Worm (Caenorhabditis elegans) whole organism, L1 larva: ENCODE results near the gene F21H7.3.
A peak's percentile ranks its signal among the peaks of the same experiment; 100 is the strongest.

Experiments used
- C04F5.9 ChIP-seq: sonication (generic microtip); optimal IDR thresholded peaks from 2 replicates; lab custom pipeline; 2016; ENCODE audit warnings: missing genetic modification characterization, missing compliant biosample characterization
- C34B4.2 ChIP-seq: sonication (generic microtip); optimal IDR thresholded peaks from 2 replicates; lab custom pipeline; 2017; ENCODE audit warnings: mild to moderate bottlenecking, missing genetic modification characterization, missing compliant biosample characterization
- F16B12.6 ChIP-seq: fragments of 150-350 bp; optimal IDR thresholded peaks from 2 replicates; lab custom pipeline; 2014; ENCODE audit warnings: missing biosample characterization, missing genetic modification characterization
- Y116A8C.19 ChIP-seq: sonication (generic microtip); optimal IDR thresholded peaks from 2 replicates; lab custom pipeline; 2016; ENCODE audit warnings: missing compliant biosample characterization, missing genetic modification characterization, borderline replicate concordance
- alr-1 ChIP-seq: fragments of 200-800 bp; sonication (Bioruptor generic); optimal IDR thresholded peaks from 2 replicates; lab custom pipeline; 2018; ENCODE audit warnings: borderline replicate concordance, mild to moderate bottlenecking, missing genetic modification characterization, missing compliant biosample characterization
- ceh-82 ChIP-seq, 3 experiments: fragments of 150-350 bp in 1 of 3; sonication (generic microtip) in 2 of 3; optimal IDR thresholded peaks; 2 replicates each; lab custom pipeline; 2014 to 2017; ENCODE audit warnings: missing biosample characterization in 3 of 3, missing genetic modification characterization in 3 of 3
- ceh-88 ChIP-seq: fragments of 200-800 bp; sonication (Bioruptor generic); IDR thresholded peaks from 2 replicates; pipeline ENCODE4 v1.3.6; 2022; ENCODE audit warnings: missing genetic modification characterization, missing compliant biosample characterization
- dpl-1 ChIP-seq, 3 experiments: fragments of 150-350 bp in 2 of 3; sonication (generic microtip) in 1 of 3; optimal IDR thresholded peaks; 2 replicates each; lab custom pipeline; 2014 to 2017; ENCODE audit warnings: missing biosample characterization in 3 of 3, missing genetic modification characterization in 3 of 3, missing genetic modification reagents in 3 of 3
- efl-1 ChIP-seq, 4 experiments: fragments of 150-350 bp; optimal IDR thresholded peaks in 3 of 4; peaks in 1 of 4; 1 replicate in 1 of 4; 2 replicates in 3 of 4; lab custom pipeline; 2014; ENCODE audit warnings: missing biosample characterization in 2 of 4, missing genetic modification characterization in 2 of 4, missing genetic modification reagents in 2 of 4
- egl-27 ChIP-seq, 2 experiments: fragments of 150-350 bp in 1 of 2; sonication (generic microtip); optimal IDR thresholded peaks; 3 replicates each; lab custom pipeline; 2017 to 2018; ENCODE audit warnings: missing biosample characterization in 2 of 2, missing genetic modification characterization in 2 of 2, missing genetic modification reagents in 2 of 2
- elt-2 ChIP-seq: sonication (generic microtip); optimal IDR thresholded peaks from 2 replicates; lab custom pipeline; 2016; ENCODE audit warnings: missing genetic modification characterization, mild to moderate bottlenecking, inconsistent platforms, missing compliant biosample characterization, missing genetic modification reagents
- elt-3 ChIP-seq, 6 experiments: fragments of 150-350 bp in 1 of 6; sonication (generic microtip); optimal IDR thresholded peaks; 2 replicates each; lab custom pipeline; 2017 to 2018; ENCODE audit warnings: missing biosample characterization in 6 of 6, missing genetic modification characterization in 6 of 6, inconsistent platforms in 1 of 6
- grh-1 ChIP-seq: fragments of 200-800 bp; sonication (Bioruptor generic); IDR thresholded peaks from 2 replicates; pipeline ENCODE4 v1.3.6; 2022; ENCODE audit warnings: missing genetic modification reagents, missing genetic modification characterization, missing compliant biosample characterization
- hlh-17 ChIP-seq: fragments of 200-800 bp; sonication (Bioruptor generic); optimal IDR thresholded peaks from 2 replicates; lab custom pipeline; 2018; ENCODE audit warnings: missing genetic modification characterization, mild to moderate bottlenecking, missing compliant biosample characterization, moderate library complexity, borderline replicate concordance
- hpl-2 ChIP-seq: fragments of 150-350 bp; optimal IDR thresholded peaks from 2 replicates; lab custom pipeline; 2014; ENCODE audit warnings: missing biosample characterization, missing genetic modification reagents, missing genetic modification characterization
- lin-13 ChIP-seq: fragments of 150-350 bp; optimal IDR thresholded peaks from 2 replicates; lab custom pipeline; 2014; ENCODE audit warnings: missing biosample characterization, missing genetic modification reagents, missing genetic modification characterization
- lin-39 ChIP-seq: fragments of 150-350 bp; optimal IDR thresholded peaks from 2 replicates; lab custom pipeline; 2014; ENCODE audit warnings: missing biosample characterization, missing genetic modification reagents, missing genetic modification characterization
- mdl-1 ChIP-seq, 2 experiments: fragments of 150-350 bp; optimal IDR thresholded peaks; 2 replicates each; lab custom pipeline; 2014 to 2017; ENCODE audit warnings: missing biosample characterization in 2 of 2, missing genetic modification characterization in 2 of 2, inconsistent platforms in 1 of 2
- nhr-47 ChIP-seq: sonication (generic microtip); optimal IDR thresholded peaks from 2 replicates; lab custom pipeline; 2016; ENCODE audit warnings: mild to moderate bottlenecking, missing genetic modification characterization, moderate library complexity, missing compliant biosample characterization
- nhr-84 ChIP-seq: sonication (generic microtip); optimal IDR thresholded peaks from 2 replicates; lab custom pipeline; 2017; ENCODE audit warnings: missing biosample characterization, missing genetic modification characterization
- nhr-90 ChIP-seq: sonication (generic microtip); optimal IDR thresholded peaks from 2 replicates; lab custom pipeline; 2016; ENCODE audit warnings: mild to moderate bottlenecking, missing genetic modification characterization, missing compliant biosample characterization; ENCODE audit not compliant: poor library complexity
- pqm-1 ChIP-seq: sonication (generic microtip); optimal IDR thresholded peaks from 3 replicates; lab custom pipeline; 2017; ENCODE audit warnings: missing biosample characterization, missing genetic modification characterization
- skn-1 ChIP-seq: fragments of 150-350 bp; optimal IDR thresholded peaks from 2 replicates; lab custom pipeline; 2014; ENCODE audit warnings: missing biosample characterization, missing genetic modification characterization
- snpc-4 ChIP-seq: fragments of 150-350 bp; optimal IDR thresholded peaks from 2 replicates; lab custom pipeline; 2014; ENCODE audit warnings: missing biosample characterization, missing genetic modification characterization
- sup-37 ChIP-seq: fragments of 200-800 bp; sonication (Bioruptor generic); optimal IDR thresholded peaks from 2 replicates; lab custom pipeline; 2018; ENCODE audit warnings: mild to moderate bottlenecking, missing genetic modification characterization, missing compliant biosample characterization
- swsn-7 ChIP-seq: sonication (generic microtip); optimal IDR thresholded peaks from 2 replicates; lab custom pipeline; 2016; ENCODE audit warnings: missing genetic modification characterization, missing compliant biosample characterization
- tlp-1 ChIP-seq: fragments of 150-350 bp; optimal IDR thresholded peaks from 2 replicates; lab custom pipeline; 2014; ENCODE audit warnings: missing biosample characterization, missing genetic modification characterization
- unc-98 ChIP-seq: fragments of 200-800 bp; sonication (Bioruptor generic); IDR thresholded peaks from 2 replicates; pipeline ENCODE4 v1.3.6; 2022; ENCODE audit warnings: missing genetic modification characterization, missing compliant biosample characterization
- zip-4 ChIP-seq: fragments of 200-800 bp; sonication (Bioruptor generic); optimal IDR thresholded peaks from 2 replicates; lab custom pipeline; 2018; ENCODE audit warnings: mild to moderate bottlenecking, missing genetic modification characterization, moderate library complexity, missing compliant biosample characterization

Gene F21H7.3

DNA sequence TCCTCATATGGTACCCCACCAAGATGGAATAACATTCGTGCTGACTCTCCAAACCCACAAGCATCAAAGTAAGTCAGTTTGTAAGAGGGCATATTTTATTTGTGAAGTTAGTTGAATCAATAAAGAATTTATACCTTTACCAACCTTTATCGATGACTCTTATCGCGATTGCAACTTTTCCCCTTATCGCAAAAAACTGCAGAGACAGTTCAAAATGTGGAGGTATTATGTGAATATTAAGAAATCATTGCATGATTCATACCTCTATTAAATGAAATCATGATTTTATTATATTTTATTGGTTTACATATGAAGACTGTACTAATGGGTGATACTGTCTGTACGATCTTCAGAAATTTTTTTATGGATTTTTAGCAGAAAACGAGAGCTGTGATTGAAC is 2.9 kb downstream of the F21H7.3 start, which contains the start of gene gst-22:
gst-22 (minus strand) TSS at position 103 of the 400 bp plus-strand sequence.
- TF ChIP-seq efl-1 (optimal IDR thresholded peaks at IDR 0.05; lab: Kevin White, UChicago) = no peak
- peak in 1 of 2 experiments; percentile 63 for TF ChIP-seq efl-1 (GFP tag; optimal IDR thresholded peaks at IDR 0.05 in 1 of 2; lab: Kevin White, UChicago)
- peak; percentile 89 for TF ChIP-seq elt-2 (tag; lab: Kevin White, UChicago)
- peak; percentile 64 for TF ChIP-seq tlp-1 (tag; lab: Kevin White, UChicago)
- TF ChIP-seq unc-98 (GFP tag; lab: Robert Waterston, UW) = no peak
- no peak for TF ChIP-seq C34B4.2
- TF ChIP-seq, all 84 proteins: peak for 3

ce11 chrV:16229896-16230295 is 5.1 kb downstream of the F21H7.3 start, which contains the start of the genes F21H7.2 and F21H7.12:
F21H7.2 (minus strand) TSS chrV:16229996.
F21H7.12 (plus strand) TSS chrV:16230165.
- no peak for TF ChIP-seq lin-13 (GFP tag; lab: Kevin White, UChicago)
- no peak for TF ChIP-seq C04F5.9
- TF ChIP-seq egl-27 (tag; optimal IDR thresholded peaks at IDR 0.05; lab: Kevin White, UChicago) = no peak
- TF ChIP-seq zip-4 = no peak
- TF ChIP-seq Y116A8C.19 (tag; lab: Kevin White, UChicago) = no peak
- no peak for TF ChIP-seq elt-2 (tag; lab: Kevin White, UChicago)
- peak in 1 of 6 experiments; percentile 18 for TF ChIP-seq elt-3 (tag; optimal IDR thresholded peaks at IDR 0.05; lab: Kevin White, UChicago)
- no peak for TF ChIP-seq nhr-90

- TF ChIP-seq lin-39 (tag; lab: Kevin White, UChicago) (no peak), egl-27 (tag; optimal IDR thresholded peaks at IDR 0.05; lab: Kevin White, UChicago) (no peak), hlh-17 (GFP tag; lab: Kevin White, UChicago) (no peak), nhr-47 (tag; lab: Kevin White, UChicago) (no peak), grh-1 (GFP tag; lab: Robert Waterston, UW) (no peak), ceh-82 (tag; optimal IDR thresholded peaks at IDR 0.05; lab: Kevin White, UChicago) (no peak), tlp-1 (tag; lab: Kevin White, UChicago) (no peak), swsn-7 (tag; lab: Kevin White, UChicago) (no peak), elt-3 (tag; optimal IDR thresholded peaks at IDR 0.05; lab: Kevin White, UChicago) (no peak), skn-1 (tag; lab: Kevin White, UChicago) (no peak), ceh-88 (no peak), nhr-84 (tag; lab: Kevin White, UChicago) (no peak), alr-1 (no peak), F16B12.6 (tag; lab: Kevin White, UChicago) (no peak), hpl-2 (GFP tag; lab: Kevin White, UChicago) (no peak), mdl-1 (tag; optimal IDR thresholded peaks at IDR 0.05; lab: Kevin White, UChicago) (no peak), C34B4.2 (no peak), elt-2 (tag; lab: Kevin White, UChicago) (no peak), zip-4 (no peak)
These were observed 5.6 kb downstream of the F21H7.3 start for ce11 chrV:16229439-16229838.

ce11 chrV:16226581-16226980 is 8.5 kb downstream of the F21H7.3 start, which contains the start of gene F11A5.13:
F11A5.13 (minus strand) TSS chrV:16226681.
- TF ChIP-seq F16B12.6 (tag; lab: Kevin White, UChicago) (no peak), dpl-1 (GFP tag; optimal IDR thresholded peaks at IDR 0.05; lab: Kevin White, UChicago) (no peak), unc-98 (GFP tag; lab: Robert Waterston, UW) (no peak), pqm-1 (tag; lab: Kevin White, UChicago) (no peak), grh-1 (GFP tag; lab: Robert Waterston, UW) (no peak), Y116A8C.19 (tag; lab: Kevin White, UChicago) (no peak), zip-4 (no peak)
- TF ChIP-seq, all 84 proteins: peak for 0

DNA sequence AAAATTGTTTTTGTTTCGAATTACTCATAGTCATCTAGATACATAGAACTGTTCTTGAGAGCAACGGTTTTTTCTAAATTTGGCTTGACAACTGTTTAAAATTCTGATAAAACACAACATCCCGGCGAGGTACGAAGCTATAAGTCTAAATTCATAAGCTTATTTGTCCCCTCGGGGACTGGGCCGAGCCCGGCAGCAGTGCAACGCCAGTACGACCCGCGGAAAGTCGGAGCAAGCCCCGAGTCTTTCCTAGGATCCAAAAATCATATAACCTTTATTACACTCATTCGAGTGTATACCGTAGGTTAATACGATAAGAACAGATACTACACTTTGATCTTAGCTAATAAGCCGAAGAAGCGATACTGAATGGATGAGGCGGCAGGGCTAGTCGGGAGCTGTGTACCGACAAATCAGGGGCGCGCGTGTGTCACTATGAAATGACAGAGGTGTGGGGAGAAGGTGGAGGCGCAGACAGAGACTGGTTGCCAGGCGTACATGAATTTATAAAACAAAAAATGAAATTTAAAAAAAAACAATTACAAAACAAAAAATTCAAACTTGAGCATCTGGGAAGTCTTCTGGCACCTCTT is 9.4 kb downstream of the F21H7.3 start:
- TF ChIP-seq sup-37 (no peak), snpc-4 (tag; lab: Kevin White, UChicago) (peak; percentile 69)
